Fruit fly (Drosophila melanogaster) whole organism, embryonic: ENCODE measurements around the gene PIG-B.

Source experiments
- ATbp ChIP-seq: fragments of 200-800 bp; sonication (Bioruptor generic); optimal IDR thresholded peaks from 2 replicates; lab custom pipeline; 2017; ENCODE audit warnings: missing biosample characterization, mild to moderate bottlenecking, missing genetic modification characterization, missing genetic modification reagents
- Atf-2 ChIP-seq: fragments of 200-800 bp; sonication (Bioruptor generic); optimal IDR thresholded peaks from 2 replicates; lab custom pipeline; 2016; ENCODE audit warnings: missing biosample characterization, missing genetic modification characterization
- C15 ChIP-seq: fragments of 200-800 bp; sonication (Bioruptor generic); IDR thresholded peaks from 3 replicates; pipeline ENCODE4 v1.3.6; 2022; ENCODE audit warnings: missing biosample characterization, missing genetic modification characterization
- CG12236 ChIP-seq: fragments of 200-800 bp; sonication (Bioruptor generic); optimal IDR thresholded peaks from 2 replicates; lab custom pipeline; 2016; ENCODE audit warnings: missing biosample characterization, missing genetic modification characterization
- CG13296 ChIP-seq: fragments of 200-800 bp; sonication (Bioruptor generic); optimal IDR thresholded peaks from 3 replicates; lab custom pipeline; 2018; ENCODE audit warnings: missing biosample characterization, mild to moderate bottlenecking, missing genetic modification characterization
- CG1529 ChIP-seq: fragments of 200-800 bp; sonication (Bioruptor generic); optimal IDR thresholded peaks from 3 replicates; lab custom pipeline; 2018; ENCODE audit warnings: missing biosample characterization, missing genetic modification characterization
- CG15479 ChIP-seq: fragments of 200-800 bp; sonication (Bioruptor generic); optimal IDR thresholded peaks from 3 replicates; lab custom pipeline; 2019; ENCODE audit warnings: missing biosample characterization, mild to moderate bottlenecking, missing genetic modification characterization, moderate library complexity
- CG17829 ChIP-seq: fragments of 200-800 bp; optimal IDR thresholded peaks from 2 replicates; lab custom pipeline; 2019; ENCODE audit warnings: missing biosample characterization, mild to moderate bottlenecking, missing genetic modification characterization, moderate library complexity
- CG2202 ChIP-seq: fragments of 200-800 bp; sonication (Bioruptor generic); optimal IDR thresholded peaks from 2 replicates; lab custom pipeline; 2018; ENCODE audit warnings: missing biosample characterization, mild to moderate bottlenecking, missing genetic modification characterization
- CG2678 ChIP-seq: fragments of 200-800 bp; sonication (Bioruptor generic); optimal IDR thresholded peaks from 3 replicates; lab custom pipeline; 2019; ENCODE audit warnings: missing biosample characterization, mild to moderate bottlenecking, missing genetic modification characterization, moderate library complexity
- CG31365 ChIP-seq: fragments of 200-800 bp; sonication (Bioruptor generic); optimal IDR thresholded peaks from 2 replicates; lab custom pipeline; 2018; ENCODE audit warnings: missing biosample characterization, mild to moderate bottlenecking, missing genetic modification characterization
- CG3163 ChIP-seq: fragments of 200-800 bp; sonication (Bioruptor generic); optimal IDR thresholded peaks from 3 replicates; lab custom pipeline; 2016; ENCODE audit warnings: missing biosample characterization, missing genetic modification characterization
- CG32772 ChIP-seq: fragments of 200-800 bp; sonication (Bioruptor generic); IDR thresholded peaks from 2 replicates; pipeline ENCODE4 v1.3.6; 2022; ENCODE audit warnings: missing biosample characterization, missing genetic modification characterization
- CG34224 ChIP-seq: fragments of 200-800 bp; sonication (Bioruptor generic); IDR thresholded peaks from 3 replicates; pipeline ENCODE4 v1.3.6; 2022; ENCODE audit warnings: missing biosample characterization, missing genetic modification characterization; ENCODE audit not compliant: partially characterized antibody
- CG34376 ChIP-seq: fragments of 200-800 bp; sonication (Bioruptor generic); optimal IDR thresholded peaks from 2 replicates; lab custom pipeline; 2018; ENCODE audit warnings: missing biosample characterization, mild to moderate bottlenecking, missing genetic modification characterization
- CG4404 ChIP-seq: fragments of 200-800 bp; sonication (Bioruptor generic); IDR thresholded peaks from 2 replicates; pipeline ENCODE4 v1.3.6; 2022; ENCODE audit warnings: missing biosample characterization, missing genetic modification characterization
- CG4707 ChIP-seq: fragments of 200-800 bp; sonication (Bioruptor generic); optimal IDR thresholded peaks from 2 replicates; lab custom pipeline; 2018; ENCODE audit warnings: missing biosample characterization, mild to moderate bottlenecking, missing genetic modification characterization, moderate library complexity
- CG4854 ChIP-seq: fragments of 200-800 bp; sonication (Bioruptor generic); optimal IDR thresholded peaks from 2 replicates; lab custom pipeline; 2016; ENCODE audit warnings: missing biosample characterization, missing genetic modification characterization, inconsistent platforms
- CG6175 ChIP-seq: fragments of 200-800 bp; sonication (Bioruptor generic); IDR thresholded peaks from 3 replicates; pipeline ENCODE4 v1.3.6; 2022; ENCODE audit warnings: missing biosample characterization, missing genetic modification characterization
- CG6272 ChIP-seq: fragments of 200-800 bp; sonication (Bioruptor generic); IDR thresholded peaks from 2 replicates; pipeline ENCODE4 v1.3.6; 2022; ENCODE audit warnings: missing biosample characterization, missing genetic modification characterization
- CG7271 ChIP-seq: fragments of 200-800 bp; sonication (Bioruptor generic); optimal IDR thresholded peaks from 2 replicates; lab custom pipeline; 2018; ENCODE audit warnings: missing biosample characterization, mild to moderate bottlenecking, missing genetic modification characterization, moderate library complexity
- CoRest ChIP-seq: fragments of 200-800 bp; sonication (Bioruptor generic); optimal IDR thresholded peaks from 3 replicates; lab custom pipeline; 2018; ENCODE audit warnings: missing biosample characterization, mild to moderate bottlenecking, missing genetic modification characterization, moderate library complexity
- Fer2 ChIP-seq: fragments of 200-800 bp; sonication (Bioruptor generic); optimal IDR thresholded peaks from 2 replicates; lab custom pipeline; 2018; ENCODE audit warnings: missing biosample characterization, mild to moderate bottlenecking, missing genetic modification characterization, moderate library complexity
- HHEX ChIP-seq: fragments of 200-800 bp; sonication (Bioruptor generic); optimal IDR thresholded peaks from 3 replicates; lab custom pipeline; 2017; ENCODE audit warnings: missing biosample characterization, mild to moderate bottlenecking, missing genetic modification characterization, missing genetic modification reagents
- MBD-R2 ChIP-seq: fragments of 200-800 bp; sonication (Bioruptor generic); IDR thresholded peaks from 2 replicates; pipeline ENCODE4 v1.3.6; 2022; ENCODE audit warnings: missing biosample characterization, missing genetic modification characterization
- MESR4 ChIP-seq: fragments of 200-800 bp; sonication (Bioruptor generic); optimal IDR thresholded peaks from 2 replicates; lab custom pipeline; 2018; ENCODE audit warnings: missing biosample characterization, mild to moderate bottlenecking, missing genetic modification characterization, moderate library complexity
- Mrtf ChIP-seq: fragments of 200-800 bp; sonication (Bioruptor generic); IDR thresholded peaks from 3 replicates; pipeline ENCODE4 v1.3.6; 2022; ENCODE audit warnings: missing biosample characterization, missing genetic modification characterization
- PHDP ChIP-seq: fragments of 200-800 bp; sonication (Bioruptor generic); optimal IDR thresholded peaks from 3 replicates; lab custom pipeline; 2018; ENCODE audit warnings: missing biosample characterization, mild to moderate bottlenecking, missing genetic modification characterization, moderate library complexity
- Poxn ChIP-seq: fragments of 200-800 bp; sonication (Bioruptor generic); IDR thresholded peaks from 2 replicates; pipeline ENCODE4 v1.3.6; 2022; ENCODE audit warnings: missing biosample characterization, missing genetic modification characterization
- Sox100B ChIP-seq: fragments of 200-800 bp; sonication (Bioruptor generic); optimal IDR thresholded peaks from 3 replicates; lab custom pipeline; 2018; ENCODE audit warnings: missing biosample characterization, mild to moderate bottlenecking, missing genetic modification characterization
- amos ChIP-seq: fragments of 200-800 bp; sonication (Bioruptor generic); IDR thresholded peaks from 2 replicates; pipeline ENCODE4 v1.3.6; 2022; ENCODE audit warnings: missing biosample characterization, missing genetic modification characterization; ENCODE audit not compliant: partially characterized antibody
- bcd ChIP-seq: fragments of 200-800 bp; sonication (Bioruptor generic); optimal IDR thresholded peaks from 2 replicates; lab custom pipeline; 2017; ENCODE audit warnings: missing biosample characterization, mild to moderate bottlenecking, missing genetic modification characterization
- cad ChIP-seq: fragments of >200 bp; optimal IDR thresholded peaks from 2 replicates; lab custom pipeline; 2017; ENCODE audit warnings: missing biosample characterization, missing genetic modification characterization
- crol ChIP-seq: fragments of 200-800 bp; sonication (Bioruptor generic); IDR thresholded peaks from 2 replicates; pipeline ENCODE4 v1.3.6; 2022; ENCODE audit warnings: missing biosample characterization, missing genetic modification characterization
- esg ChIP-seq: fragments of 200-800 bp; sonication (Bioruptor generic); conservative IDR thresholded peaks from 2 replicates; pipeline ENCODE4 v1.3.6; 2022; ENCODE audit warnings: missing biosample characterization, missing genetic modification characterization
- gcm2 ChIP-seq: fragments of 200-800 bp; sonication (Bioruptor generic); optimal IDR thresholded peaks from 2 replicates; lab custom pipeline; 2016; ENCODE audit warnings: missing biosample characterization, missing genetic modification characterization
- her ChIP-seq: fragments of 200-800 bp; sonication (Bioruptor generic); optimal IDR thresholded peaks from 2 replicates; lab custom pipeline; 2016; ENCODE audit warnings: missing biosample characterization, missing genetic modification characterization
- inv ChIP-seq: fragments of 200-800 bp; sonication (Bioruptor generic); IDR thresholded peaks from 2 replicates; pipeline ENCODE4 v1.3.6; 2022; ENCODE audit warnings: missing biosample characterization, missing genetic modification characterization; ENCODE audit not compliant: partially characterized antibody
- nau ChIP-seq: fragments of 200-800 bp; sonication (Bioruptor generic); optimal IDR thresholded peaks from 3 replicates; lab custom pipeline; 2017; ENCODE audit warnings: missing biosample characterization, mild to moderate bottlenecking, missing genetic modification characterization, missing genetic modification reagents
- nerfin-1 ChIP-seq: fragments of 200-800 bp; sonication (Bioruptor generic); optimal IDR thresholded peaks from 3 replicates; lab custom pipeline; 2019; ENCODE audit warnings: missing biosample characterization, mild to moderate bottlenecking, missing genetic modification characterization, moderate library complexity
- pho ChIP-seq: fragments of 200-800 bp; sonication (Bioruptor generic); optimal IDR thresholded peaks from 2 replicates; lab custom pipeline; 2016; ENCODE audit warnings: missing biosample characterization, missing genetic modification characterization
- ranshi ChIP-seq: fragments of 200-800 bp; sonication (Bioruptor generic); IDR thresholded peaks from 2 replicates; pipeline ENCODE4 v1.3.6; 2022; ENCODE audit warnings: missing biosample characterization, missing genetic modification characterization
- salm ChIP-seq: fragments of 200-800 bp; sonication (Bioruptor generic); optimal IDR thresholded peaks from 2 replicates; lab custom pipeline; 2018; ENCODE audit warnings: missing biosample characterization, mild to moderate bottlenecking, missing genetic modification characterization
- sd ChIP-seq: fragments of 200-800 bp; sonication (Bioruptor generic); optimal IDR thresholded peaks from 3 replicates; lab custom pipeline; 2018; ENCODE audit warnings: missing biosample characterization, mild to moderate bottlenecking, missing genetic modification characterization, moderate library complexity
- seq ChIP-seq: fragments of 200-800 bp; sonication (Bioruptor generic); IDR thresholded peaks from 2 replicates; pipeline ENCODE4 v1.3.6; 2022; ENCODE audit warnings: missing biosample characterization, missing genetic modification characterization
- slou ChIP-seq: fragments of 200-800 bp; sonication (Bioruptor generic); optimal IDR thresholded peaks from 3 replicates; lab custom pipeline; 2016; ENCODE audit warnings: missing biosample characterization, missing genetic modification characterization
- so ChIP-seq: fragments of 200-800 bp; sonication (Bioruptor generic); IDR thresholded peaks from 3 replicates; pipeline ENCODE4 v1.3.6; 2022; ENCODE audit warnings: missing biosample characterization, missing genetic modification characterization
- tll ChIP-seq, 2 experiments: fragments of 200-800 bp in 1 of 2; fragments of >200 bp in 1 of 2; sonication (Bioruptor generic) in 1 of 2; optimal IDR thresholded peaks; 2 replicates each; lab custom pipeline; 2017 to 2019; ENCODE audit warnings: missing biosample characterization in 2 of 2, missing genetic modification characterization in 2 of 2, mild to moderate bottlenecking in 1 of 2, moderate library complexity in 1 of 2
- vvl ChIP-seq: fragments of 200-800 bp; sonication (Bioruptor generic); IDR thresholded peaks from 2 replicates; pipeline ENCODE4 v1.3.6; 2022; ENCODE audit warnings: missing biosample characterization, missing genetic modification characterization

The PIG-B gene

DNA sequence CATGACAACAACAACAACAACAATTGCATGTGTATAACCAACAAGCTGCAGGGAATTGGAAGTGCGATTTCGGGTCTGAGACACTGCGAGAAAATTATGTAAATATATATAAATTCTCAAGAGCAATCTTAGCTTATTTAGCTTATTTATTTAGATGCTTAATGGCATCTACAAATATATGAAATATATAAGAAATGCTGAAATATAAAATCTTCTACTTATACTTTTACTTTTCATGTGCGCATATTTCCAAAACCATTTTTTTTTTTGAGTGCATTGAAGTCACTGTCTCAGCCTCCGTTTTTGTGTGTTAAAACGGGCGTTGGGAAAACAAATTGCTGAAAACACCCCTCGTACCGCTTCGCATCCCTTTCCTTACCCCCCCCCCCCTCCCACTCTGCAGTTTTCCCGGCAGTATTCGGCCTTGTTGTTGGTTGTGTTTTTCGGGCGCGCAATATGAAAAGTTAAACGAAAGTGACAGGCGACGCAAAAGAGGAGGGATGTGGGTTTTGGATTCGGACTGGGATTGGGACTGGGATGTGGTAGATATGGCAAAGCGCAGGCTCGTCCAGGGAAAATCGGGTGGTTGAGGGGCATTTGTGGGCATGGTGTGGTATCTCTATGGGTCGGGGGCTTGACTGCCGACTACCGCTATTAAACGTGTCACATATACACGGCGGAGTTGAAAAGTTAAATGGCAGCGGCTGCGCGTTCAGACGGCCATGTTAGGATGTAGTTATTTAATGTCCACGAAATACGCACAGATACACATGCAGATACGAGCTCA lies 44.3 kb downstream of the PIG-B start (continued):
- TF ChIP-seq nau (GFP tag; lab: Kevin White, UChicago) (no peak), Sox100B (GFP tag; lab: Kevin White, UChicago) (peak; percentile 58), CG34224 (GFP tag; lab: Robert Waterston, UW) (no peak), MESR4 (no peak), cad (GFP tag; lab: Kevin White, UChicago) (no peak), so (GFP tag; lab: Robert Waterston, UW) (no peak), ATbp (peak; percentile 45), CG4404 (GFP tag; lab: Robert Waterston, UW) (peak; percentile 66), Atf-2 (GFP tag; lab: Kevin White, UChicago) (no peak), sd (no peak), CG2202 (peak; percentile 69), vvl (peak; percentile 73), her (no peak), bcd (GFP tag; lab: Kevin White, UChicago) (peak; percentile 46), CoRest (tag; lab: Kevin White, UChicago) (peak; percentile 69), CG31365 (tag; lab: Kevin White, UChicago) (no peak), esg (peak; percentile 50), CG4854 (GFP tag; lab: Kevin White, UChicago) (no peak), inv (no peak), CG12236 (GFP tag; lab: Kevin White, UChicago) (no peak), Mrtf (no peak), CG1529 (GFP tag; lab: Kevin White, UChicago) (peak; percentile 50), ranshi (GFP tag; lab: Robert Waterston, UW) (peak; percentile 51; the same call in 1 of the 2 replicates), CG32772 (GFP tag; lab: Robert Waterston, UW) (peak; percentile 46; the same call in 1 of the 2 replicates), tll (GFP tag; optimal IDR thresholded peaks at IDR 0.05; lab: Kevin White, UChicago) (peak in 1 of 2 experiments; percentile 94), HHEX (no peak), Poxn (GFP tag; lab: Robert Waterston, UW) (no peak), CG17829 (tag; lab: Kevin White, UChicago) (peak; percentile 55), CG3163 (GFP tag; lab: Kevin White, UChicago) (no peak), CG34376 (GFP tag; lab: Kevin White, UChicago) (no peak), seq (GFP tag; lab: Robert Waterston, UW) (peak; percentile 50; the same call in 1 of the 2 replicates), C15 (GFP tag; lab: Robert Waterston, UW) (no peak), CG4707 (peak; percentile 32), CG2678 (tag; lab: Kevin White, UChicago) (peak; percentile 53), PHDP (tag; lab: Kevin White, UChicago) (peak; percentile 60), salm (tag; lab: Kevin White, UChicago) (no peak), CG13296 (GFP tag; lab: Kevin White, UChicago) (no peak), nerfin-1 (tag; lab: Kevin White, UChicago) (peak; percentile 41), CG6175 (GFP tag; lab: Robert Waterston, UW) (no peak), CG15479 (no peak), Fer2 (tag; lab: Kevin White, UChicago) (no peak), pho (GFP tag; lab: Kevin White, UChicago) (no peak), CG6272 (no peak), gcm2 (GFP tag; lab: Kevin White, UChicago) (no peak), CG7271 (tag; lab: Kevin White, UChicago) (no peak), slou (GFP tag; lab: Kevin White, UChicago) (no peak), crol (GFP tag; lab: Robert Waterston, UW) (peak; percentile 95), amos (no peak), MBD-R2 (GFP tag; lab: Robert Waterston, UW) (no peak)
